Worm (Caenorhabditis elegans): ENCODE data around the gene T16G1.5.

The T16G1.5 gene

ce11 chrV:12944775-12945174 lies 5.4 kb upstream of the T16G1.5 start, which contains the start of gene grl-2:
Gene grl-2, plus strand, starts transcription at chrV:12945075.
- TF ChIP-seq sea-1 (GFP tag; conservative IDR thresholded peaks at IDR 0.05) (no peak), B0310.2 (tag; optimal IDR thresholded peaks at IDR 0.05) (no peak), ceh-36 (tag; optimal IDR thresholded peaks at IDR 0.05) (no peak), F13C5.2 (tag; optimal IDR thresholded peaks at IDR 0.05) (no peak), tra-4 (tag; optimal IDR thresholded peaks at IDR 0.05) (no peak), ets-7 (tag; optimal IDR thresholded peaks at IDR 0.05) (no peak), ceh-13 (GFP tag; optimal IDR thresholded peaks at IDR 0.05) (no peak), tbx-11 (GFP tag; IDR thresholded peaks at IDR 0.05) (no peak), aly-1 (tag; optimal IDR thresholded peaks at IDR 0.05) (no peak), hmg-4 (GFP tag; optimal IDR thresholded peaks at IDR 0.05) (no peak), hnd-1 (tag; optimal IDR thresholded peaks at IDR 0.05) (no peak), scrt-1 (GFP tag; IDR thresholded peaks at IDR 0.05) (no peak), flt-1 (GFP tag; IDR thresholded peaks at IDR 0.05) (no peak), tbx-37 (GFP tag; conservative IDR thresholded peaks at IDR 0.05) (no peak), hmbx-1 (tag; optimal IDR thresholded peaks at IDR 0.05) (no peak)

ce11 chrV:12944229-12944628 lies 4.9 kb upstream of the T16G1.5 start, which contains the start of gene T16G1.3:
Gene T16G1.3, minus strand, starts transcription at chrV:12944329.
- no peak for TF ChIP-seq tbx-11 (GFP tag; IDR thresholded peaks at IDR 0.05)
- TF ChIP-seq ets-7 (tag; optimal IDR thresholded peaks at IDR 0.05), result no peak
- no peak for TF ChIP-seq tra-4 (tag; optimal IDR thresholded peaks at IDR 0.05)
- TF ChIP-seq tbx-37 (GFP tag; conservative IDR thresholded peaks at IDR 0.05), result no peak
- TF ChIP-seq sea-1 (GFP tag; conservative IDR thresholded peaks at IDR 0.05), result no peak
- no peak for TF ChIP-seq ceh-13 (GFP tag; optimal IDR thresholded peaks at IDR 0.05)
- TF ChIP-seq hnd-1 (tag; optimal IDR thresholded peaks at IDR 0.05), result no peak

ce11 chrV:12943399-12943798 lies 4.0 kb upstream of the T16G1.5 start:
- TF ChIP-seq ceh-36 (tag; optimal IDR thresholded peaks at IDR 0.05), result no peak
- no peak for TF ChIP-seq hnd-1 (tag; optimal IDR thresholded peaks at IDR 0.05)
- TF ChIP-seq tra-4 (tag; optimal IDR thresholded peaks at IDR 0.05), result no peak
- TF ChIP-seq sea-1 (GFP tag; conservative IDR thresholded peaks at IDR 0.05), result no peak
- TF ChIP-seq F13C5.2 (tag; optimal IDR thresholded peaks at IDR 0.05), result no peak
- no peak for TF ChIP-seq aly-1 (tag; optimal IDR thresholded peaks at IDR 0.05)
- TF ChIP-seq hmbx-1 (tag; optimal IDR thresholded peaks at IDR 0.05), result no peak
- TF ChIP-seq tbx-11 (GFP tag; IDR thresholded peaks at IDR 0.05), result no peak
- TF ChIP-seq ets-7 (tag; optimal IDR thresholded peaks at IDR 0.05), result no peak
- no peak for TF ChIP-seq ceh-13 (GFP tag; optimal IDR thresholded peaks at IDR 0.05)
- no peak for TF ChIP-seq pes-1 (GFP tag; IDR thresholded peaks at IDR 0.05)
- TF ChIP-seq flt-1 (GFP tag; IDR thresholded peaks at IDR 0.05), result no peak
- TF ChIP-seq B0310.2 (tag; optimal IDR thresholded peaks at IDR 0.05), result no peak
- TF ChIP-seq tbx-37 (GFP tag; conservative IDR thresholded peaks at IDR 0.05), result no peak
- no peak for TF ChIP-seq ama-1 (optimal IDR thresholded peaks at IDR 0.05)

- no peak for TF ChIP-seq F13C5.2 (tag; optimal IDR thresholded peaks at IDR 0.05)
Measured at ce11 chrV:12941797-12942474, 2.6 kb upstream of the T16G1.5 start, which contains the start of gene T16G1.4. Gene T16G1.4, minus strand, starts transcription at chrV:12941847.

DNA sequence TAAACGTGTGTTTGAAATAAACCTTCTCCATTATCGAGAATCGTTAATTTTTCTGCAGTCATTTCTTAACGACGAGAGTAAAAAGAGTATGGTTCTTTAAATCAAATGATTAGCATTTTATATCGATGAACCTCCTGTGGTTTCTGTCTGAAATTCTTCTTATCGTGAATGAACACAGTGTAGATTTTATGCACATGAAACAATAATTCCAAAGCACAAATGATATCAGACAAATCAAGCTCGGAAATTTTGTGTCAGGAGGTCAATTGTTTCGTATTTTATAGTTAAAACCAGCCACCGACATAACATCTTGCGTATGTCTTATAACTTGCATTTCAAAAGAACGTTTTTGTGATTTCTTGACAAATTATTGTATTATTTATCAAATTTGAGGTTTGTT lies 2.3 kb downstream of the T16G1.5 start, which contains the start of gene T16G1.6:
TSS of gene T16G1.6 (minus strand) at position 77 of the 400 bp plus-strand sequence.
- no peak for TF ChIP-seq aly-1 (tag; optimal IDR thresholded peaks at IDR 0.05)
- no peak for TF ChIP-seq B0310.2 (tag; optimal IDR thresholded peaks at IDR 0.05)
- no peak for TF ChIP-seq ceh-13 (GFP tag; optimal IDR thresholded peaks at IDR 0.05)
- no peak for TF ChIP-seq scrt-1 (GFP tag; IDR thresholded peaks at IDR 0.05)

ce11 chrV:12934976-12935375 lies 4.4 kb downstream of the T16G1.5 start, which contains the start of gene T16G1.7:
Gene T16G1.7, minus strand, starts transcription at chrV:12935112.
- TF ChIP-seq ama-1 (optimal IDR thresholded peaks at IDR 0.05), result no peak
- no peak for TF ChIP-seq ceh-36 (tag; optimal IDR thresholded peaks at IDR 0.05)
- TF ChIP-seq hmg-4 (GFP tag; optimal IDR thresholded peaks at IDR 0.05), result no peak
- no peak for TF ChIP-seq tbx-37 (GFP tag; conservative IDR thresholded peaks at IDR 0.05)
- no peak for TF ChIP-seq flt-1 (GFP tag; IDR thresholded peaks at IDR 0.05)

ce11 chrV:12933654-12934053 lies 5.7 kb downstream of the T16G1.5 start:
- TF ChIP-seq tbx-11 (GFP tag; IDR thresholded peaks at IDR 0.05) (no peak), ceh-13 (GFP tag; optimal IDR thresholded peaks at IDR 0.05) (no peak), hnd-1 (tag; optimal IDR thresholded peaks at IDR 0.05) (no peak), ama-1 (optimal IDR thresholded peaks at IDR 0.05) (no peak), ceh-36 (tag; optimal IDR thresholded peaks at IDR 0.05) (no peak), tbx-37 (GFP tag; conservative IDR thresholded peaks at IDR 0.05) (no peak), sea-1 (GFP tag; conservative IDR thresholded peaks at IDR 0.05) (no peak)

DNA sequence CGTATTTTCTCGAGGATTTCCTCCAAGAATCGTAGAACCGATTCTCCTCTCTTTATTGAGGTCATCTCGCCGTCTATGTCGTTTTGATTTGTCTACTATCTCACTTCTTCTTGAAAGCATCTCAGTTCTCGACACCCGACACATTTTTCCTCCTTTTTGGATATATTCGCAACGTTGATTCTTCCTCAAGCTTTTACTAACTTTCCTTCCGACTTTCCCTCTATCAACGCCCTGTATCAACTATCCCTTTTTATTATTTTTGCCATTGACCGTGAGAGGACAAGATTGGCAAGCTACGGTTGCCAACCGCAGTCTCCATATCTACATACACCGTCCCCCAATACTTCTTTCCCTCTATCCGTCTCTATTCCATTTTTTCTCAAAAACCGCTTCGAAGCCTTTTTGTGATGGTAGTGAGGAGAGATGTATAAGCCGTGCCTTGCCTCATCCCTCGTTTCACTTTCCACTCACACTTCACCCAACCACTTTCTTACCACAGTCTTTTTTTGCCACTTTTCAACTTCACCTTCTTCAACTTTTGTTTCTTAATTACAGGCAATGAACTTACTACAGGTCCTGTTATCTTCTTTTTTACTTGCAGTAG lies 10.3 kb downstream of the T16G1.5 start, which contains the start of gene T16G1.2:
TSS of gene T16G1.2 (plus strand) at position 554 of the 604 bp plus-strand sequence.
- TF ChIP-seq ama-1 (optimal IDR thresholded peaks at IDR 0.05), result no peak
- TF ChIP-seq hnd-1 (tag; optimal IDR thresholded peaks at IDR 0.05), result no peak
- no peak for TF ChIP-seq scrt-1 (GFP tag; IDR thresholded peaks at IDR 0.05)
- TF ChIP-seq sea-1 (GFP tag; conservative IDR thresholded peaks at IDR 0.05), result no peak
- TF ChIP-seq flt-1 (GFP tag; IDR thresholded peaks at IDR 0.05), result no peak
- no peak for TF ChIP-seq hmbx-1 (tag; optimal IDR thresholded peaks at IDR 0.05)
- TF ChIP-seq ceh-13 (GFP tag; optimal IDR thresholded peaks at IDR 0.05), result no peak
- TF ChIP-seq ceh-36 (tag; optimal IDR thresholded peaks at IDR 0.05), result no peak
- no peak for TF ChIP-seq B0310.2 (tag; optimal IDR thresholded peaks at IDR 0.05)
- no peak for TF ChIP-seq pes-1 (GFP tag; IDR thresholded peaks at IDR 0.05)
- no peak for TF ChIP-seq F13C5.2 (tag; optimal IDR thresholded peaks at IDR 0.05)
